Worm (Caenorhabditis elegans): Measurements from ENCODE around the gene far-1.

DNA sequence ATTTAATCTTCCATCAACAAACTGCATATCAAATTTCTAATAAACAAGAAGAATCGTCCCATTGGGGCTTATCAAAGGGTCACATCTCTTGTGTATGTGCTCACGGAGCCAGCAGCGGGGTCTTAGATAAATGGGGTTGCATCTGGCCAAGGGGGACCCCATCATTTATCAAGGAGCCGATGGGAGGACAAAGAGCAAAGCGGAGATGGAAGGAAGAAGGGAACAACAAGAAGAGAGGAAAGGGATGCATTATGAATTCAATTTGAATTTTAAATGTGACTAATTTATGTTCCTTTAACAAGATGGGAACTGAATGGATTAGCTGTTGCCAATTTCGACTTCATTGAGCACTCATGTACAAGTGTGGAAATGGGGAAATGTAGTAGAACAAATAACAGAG, 3.4 kb upstream of the far-1 start:
- TF ChIP-seq snpc-4 (GFP tag; optimal IDR thresholded peaks at IDR 0.05) (no peak), snpc-4 (tag; optimal IDR thresholded peaks at IDR 0.05) (no peak), ama-1 (optimal IDR thresholded peaks at IDR 0.05) (no peak), ama-1 (GFP tag; optimal IDR thresholded peaks at IDR 0.05) (no peak), tlf-1 (GFP tag; optimal IDR thresholded peaks at IDR 0.05) (no peak), ceh-40 (GFP tag; IDR thresholded peaks at IDR 0.05) (no peak), Y67H2A.10 (GFP tag; conservative IDR thresholded peaks at IDR 0.05) (no peak), F49E8.2 (tag; optimal IDR thresholded peaks at IDR 0.05; ENCODE audit: insufficient read depth) (no peak), tbp1 (GFP tag; optimal IDR thresholded peaks at IDR 0.05) (no peak), athp-1 (tag; optimal IDR thresholded peaks at IDR 0.05) (no peak), ztf-28 (GFP tag; IDR thresholded peaks at IDR 0.05) (no peak), B0019.2 (GFP tag; conservative IDR thresholded peaks at IDR 0.05) (no peak)
